Worm (Caenorhabditis elegans) whole organism, early embryonic: ENCODE measurements around the gene sco-1.

Source experiments
- B0310.2 ChIP-seq: sonication (generic microtip); optimal IDR thresholded peaks from 2 replicates; lab custom pipeline; 2016; ENCODE audit warnings: mild to moderate bottlenecking, missing genetic modification characterization, missing compliant biosample characterization
- ama-1 ChIP-seq: fragments of 150-350 bp; optimal IDR thresholded peaks from 2 replicates; lab custom pipeline; 2014
- ceh-13 ChIP-seq: fragments of 200-800 bp; sonication (Bioruptor generic); optimal IDR thresholded peaks from 2 replicates; lab custom pipeline; 2018; ENCODE audit warnings: mild to moderate bottlenecking, missing genetic modification characterization, missing compliant biosample characterization
- hnd-1 ChIP-seq: sonication (generic microtip); optimal IDR thresholded peaks from 2 replicates; lab custom pipeline; 2016; ENCODE audit warnings: missing genetic modification characterization, missing compliant biosample characterization
- scrt-1 ChIP-seq: fragments of 200-800 bp; sonication (Bioruptor generic); IDR thresholded peaks from 2 replicates; pipeline ENCODE4 v1.3.6; 2022; ENCODE audit warnings: missing genetic modification characterization, missing compliant biosample characterization
- sea-1 ChIP-seq: fragments of 200-800 bp; sonication (Bioruptor generic); conservative IDR thresholded peaks from 2 replicates; pipeline ENCODE4 v1.3.6; 2022; ENCODE audit warnings: missing genetic modification characterization, missing compliant biosample characterization

ce11 chrII:4339882-4340281 lies 40.4 kb downstream of the sco-1 start, which contains the start of gene athp-2:
- TF ChIP-seq ama-1 (lab: Kevin White, UChicago) (no peak), ceh-13 (no peak), B0310.2 (tag; lab: Kevin White, UChicago) (no peak), scrt-1 (GFP tag; lab: Robert Waterston, UW) (no peak), hnd-1 (no peak), sea-1 (no peak)
